Fruit fly (Drosophila melanogaster) whole organism, pupa: ENCODE measurements around the gene CG46458.

Experiments
- CG10348 ChIP-seq: fragments of 200-800 bp; sonication (Bioruptor generic); IDR thresholded peaks from 2 replicates; pipeline ENCODE4 v1.3.6; 2022; ENCODE audit warnings: missing biosample characterization, missing genetic modification characterization
- CG12605 ChIP-seq: fragments of 200-800 bp; sonication (Bioruptor generic); IDR thresholded peaks from 2 replicates; pipeline ENCODE4 v1.3.6; 2022; ENCODE audit warnings: missing biosample characterization, missing genetic modification characterization
- CG13204 ChIP-seq: fragments of 200-800 bp; sonication (Bioruptor generic); optimal IDR thresholded peaks from 2 replicates; lab custom pipeline; 2018; ENCODE audit warnings: missing biosample characterization, mild to moderate bottlenecking, missing genetic modification characterization, moderate library complexity
- CG14655 ChIP-seq: fragments of 200-800 bp; sonication (Bioruptor generic); optimal IDR thresholded peaks from 3 replicates; lab custom pipeline; 2017; ENCODE audit warnings: mild to moderate bottlenecking, missing biosample characterization, missing genetic modification reagents, missing genetic modification characterization
- CG15710 ChIP-seq: fragments of 200-800 bp; sonication (Bioruptor generic); optimal IDR thresholded peaks from 2 replicates; lab custom pipeline; 2018; ENCODE audit warnings: missing biosample characterization, mild to moderate bottlenecking, missing genetic modification characterization, moderate library complexity
- CG17806 ChIP-seq: fragments of 200-800 bp; sonication (Bioruptor generic); optimal IDR thresholded peaks from 2 replicates; lab custom pipeline; 2018; ENCODE audit warnings: missing biosample characterization, mild to moderate bottlenecking, missing genetic modification characterization, moderate library complexity
- CG32121 ChIP-seq: fragments of 200-800 bp; sonication (Bioruptor generic); IDR thresholded peaks from 2 replicates; pipeline ENCODE4 v1.3.6; 2022; ENCODE audit warnings: missing biosample characterization, missing genetic modification characterization
- CG34367 ChIP-seq: fragments of 200-800 bp; sonication (Bioruptor generic); optimal IDR thresholded peaks from 2 replicates; lab custom pipeline; 2018; ENCODE audit warnings: missing biosample characterization, mild to moderate bottlenecking, missing genetic modification characterization
- CG4496 ChIP-seq: fragments of 200-800 bp; sonication (Bioruptor generic); IDR thresholded peaks from 3 replicates; pipeline ENCODE4 v1.3.6; 2022; ENCODE audit warnings: missing biosample characterization, missing genetic modification characterization
- CG8159 ChIP-seq: fragments of 200-800 bp; sonication (Bioruptor generic); optimal IDR thresholded peaks from 3 replicates; lab custom pipeline; 2018; ENCODE audit warnings: missing biosample characterization, mild to moderate bottlenecking, missing genetic modification characterization, moderate library complexity
- CG8301 ChIP-seq: fragments of 200-800 bp; sonication (Bioruptor generic); optimal IDR thresholded peaks from 2 replicates; lab custom pipeline; 2018; ENCODE audit warnings: missing biosample characterization, mild to moderate bottlenecking, missing genetic modification characterization
- CG9948 ChIP-seq: fragments of 200-800 bp; sonication (Bioruptor generic); optimal IDR thresholded peaks from 2 replicates; lab custom pipeline; 2018; ENCODE audit warnings: missing biosample characterization, mild to moderate bottlenecking, missing genetic modification characterization, moderate library complexity
- D1 ChIP-seq: fragments of 200-800 bp; sonication (Bioruptor generic); optimal IDR thresholded peaks from 2 replicates; lab custom pipeline; 2018; ENCODE audit warnings: missing biosample characterization, mild to moderate bottlenecking, missing genetic modification characterization, moderate library complexity
- EcR ChIP-seq: fragments of 200-800 bp; sonication (Bioruptor generic); optimal IDR thresholded peaks from 3 replicates; lab custom pipeline; 2019; ENCODE audit warnings: missing biosample characterization, missing genetic modification characterization, mild to moderate bottlenecking, moderate library complexity, missing genetic modification reagents
- Ets98B ChIP-seq: fragments of 200-800 bp; sonication (Bioruptor generic); IDR thresholded peaks from 2 replicates; pipeline ENCODE4 v1.3.6; 2022; ENCODE audit warnings: missing biosample characterization, missing genetic modification characterization
- Pif1A ChIP-seq: fragments of 200-800 bp; sonication (Bioruptor generic); optimal IDR thresholded peaks from 3 replicates; lab custom pipeline; 2016; ENCODE audit warnings: missing biosample characterization, missing genetic modification characterization
- Pif1B ChIP-seq: fragments of 200-800 bp; sonication (Bioruptor generic); optimal IDR thresholded peaks from 3 replicates; lab custom pipeline; 2016; ENCODE audit warnings: missing biosample characterization, missing genetic modification characterization
- Snoo ChIP-seq: fragments of 200-800 bp; sonication (Bioruptor generic); optimal IDR thresholded peaks from 3 replicates; lab custom pipeline; 2017; ENCODE audit warnings: missing biosample characterization, mild to moderate bottlenecking, missing genetic modification characterization, inconsistent platforms
- fd96Ca ChIP-seq: fragments of 200-800 bp; sonication (Bioruptor generic); IDR thresholded peaks from 3 replicates; pipeline ENCODE4 v1.3.6; 2022; ENCODE audit warnings: missing biosample characterization, missing genetic modification characterization
- gl ChIP-seq: fragments of 200-800 bp; sonication (Bioruptor generic); optimal IDR thresholded peaks from 2 replicates; lab custom pipeline; 2018; ENCODE audit warnings: missing biosample characterization, mild to moderate bottlenecking, missing genetic modification characterization
- rn ChIP-seq: fragments of 200-800 bp; sonication (Bioruptor generic); IDR thresholded peaks from 2 replicates; pipeline ENCODE4 v1.3.6; 2022; ENCODE audit warnings: missing biosample characterization, missing genetic modification characterization

The CG46458 gene

DNA sequence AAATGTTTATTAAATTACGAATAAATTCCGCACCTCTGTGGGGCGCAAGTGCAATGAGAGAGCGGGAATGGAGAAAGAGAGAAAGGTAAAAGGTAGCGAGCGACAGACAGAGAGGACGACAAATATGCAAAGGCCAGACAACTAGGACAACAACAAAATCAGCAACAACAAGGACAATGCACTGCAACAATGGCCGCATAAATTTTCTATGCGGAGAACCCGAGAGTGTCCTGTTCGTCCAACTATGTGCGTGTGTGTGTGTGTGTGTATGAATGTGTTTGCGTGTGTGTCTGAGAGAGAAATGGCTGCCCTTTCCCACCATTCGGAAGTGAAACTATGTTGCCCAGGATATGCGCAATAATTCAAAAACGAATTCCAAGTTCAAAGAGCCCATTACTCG, 38.8 kb upstream of the CG46458 start:
- no peak for TF ChIP-seq CG4496 (GFP tag; lab: Robert Waterston, UW)
- TF ChIP-seq CG8159 (tag; lab: Kevin White, UChicago): no peak
- TF ChIP-seq CG34367 (tag; lab: Kevin White, UChicago): no peak
- TF ChIP-seq gl (tag; lab: Kevin White, UChicago): no peak
- TF ChIP-seq CG17806 (tag; lab: Kevin White, UChicago): no peak
- no peak for TF ChIP-seq CG32121

- TF ChIP-seq CG32121: no peak
- no peak for TF ChIP-seq D1 (tag; lab: Kevin White, UChicago)
- TF ChIP-seq gl (tag; lab: Kevin White, UChicago): no peak
- no peak for TF ChIP-seq CG17806 (tag; lab: Kevin White, UChicago)
- no peak for TF ChIP-seq CG8159 (tag; lab: Kevin White, UChicago)
- TF ChIP-seq Pif1B (GFP tag; lab: Kevin White, UChicago): no peak
- TF ChIP-seq CG14655 (GFP tag; lab: Kevin White, UChicago): no peak
- no peak for TF ChIP-seq Pif1A (GFP tag; lab: Kevin White, UChicago)
- TF ChIP-seq fd96Ca: no peak
- no peak for TF ChIP-seq Ets98B
These were observed 36.7 kb upstream of the CG46458 start for dm6 chr3R:6994582-6995564.

- TF ChIP-seq Pif1B (GFP tag; lab: Kevin White, UChicago) (no peak), CG8301 (no peak), gl (tag; lab: Kevin White, UChicago) (no peak), Snoo (tag; lab: Kevin White, UChicago) (no peak), rn (GFP tag; lab: Robert Waterston, UW) (no peak), CG15710 (tag; lab: Kevin White, UChicago) (no peak), CG10348 (GFP tag; lab: Robert Waterston, UW) (no peak), CG8159 (tag; lab: Kevin White, UChicago) (no peak), CG4496 (GFP tag; lab: Robert Waterston, UW) (no peak)
These were observed 33.7 kb upstream of the CG46458 start for dm6 chr3R:6991888-6992287.

- TF ChIP-seq CG32121: no peak
- no peak for TF ChIP-seq fd96Ca
- TF ChIP-seq CG10348 (GFP tag; lab: Robert Waterston, UW): no peak
- TF ChIP-seq Pif1A (GFP tag; lab: Kevin White, UChicago): no peak
These were observed 32.7 kb upstream of the CG46458 start for dm6 chr3R:6990877-6991276.

dm6 chr3R:6989417-6989816, 31.2 kb upstream of the CG46458 start:
- no peak for TF ChIP-seq Pif1A (GFP tag; lab: Kevin White, UChicago)
- no peak for TF ChIP-seq Pif1B (GFP tag; lab: Kevin White, UChicago)
- TF ChIP-seq CG13204 (GFP tag; lab: Kevin White, UChicago): no peak
- peak; percentile 59 for TF ChIP-seq CG8301
- TF ChIP-seq Snoo (tag; lab: Kevin White, UChicago): no peak
- TF ChIP-seq CG8159 (tag; lab: Kevin White, UChicago): no peak
- TF ChIP-seq CG9948 (tag; lab: Kevin White, UChicago): no peak
- TF ChIP-seq Ets98B: no peak
- peak; percentile 57 for TF ChIP-seq CG14655 (GFP tag; lab: Kevin White, UChicago)
- TF ChIP-seq EcR (GFP tag; lab: Kevin White, UChicago): no peak

DNA sequence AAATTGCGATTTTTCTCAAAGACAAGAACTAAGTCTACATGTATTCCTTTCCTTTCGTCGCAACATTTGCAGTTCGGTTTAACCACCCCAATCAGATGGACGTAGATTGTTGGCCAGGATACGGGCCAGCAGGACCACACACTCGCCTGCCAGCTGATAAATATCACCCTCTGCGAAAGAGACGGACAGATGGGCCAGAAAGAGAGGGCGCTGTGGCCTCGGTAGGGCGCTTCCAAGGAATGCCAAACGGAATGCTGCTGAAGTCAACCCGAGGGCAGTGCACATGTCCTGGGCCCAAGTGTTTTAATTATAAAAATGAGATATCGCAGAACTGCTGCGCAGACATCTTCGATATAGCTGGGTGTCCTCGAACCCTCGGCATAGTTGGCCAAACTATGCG, 25.5 kb upstream of the CG46458 start:
- no peak for TF ChIP-seq Pif1B (GFP tag; lab: Kevin White, UChicago)
- no peak for TF ChIP-seq CG10348 (GFP tag; lab: Robert Waterston, UW)
- no peak for TF ChIP-seq CG14655 (GFP tag; lab: Kevin White, UChicago)
- no peak for TF ChIP-seq D1 (tag; lab: Kevin White, UChicago)
- no peak for TF ChIP-seq CG9948 (tag; lab: Kevin White, UChicago)
- no peak for TF ChIP-seq Pif1A (GFP tag; lab: Kevin White, UChicago)
- TF ChIP-seq CG32121: no peak
- TF ChIP-seq rn (GFP tag; lab: Robert Waterston, UW): no peak
- no peak for TF ChIP-seq CG15710 (tag; lab: Kevin White, UChicago)
- TF ChIP-seq CG8159 (tag; lab: Kevin White, UChicago): no peak
- no peak for TF ChIP-seq fd96Ca
- TF ChIP-seq CG17806 (tag; lab: Kevin White, UChicago): no peak
- no peak for TF ChIP-seq EcR (GFP tag; lab: Kevin White, UChicago)
- TF ChIP-seq CG4496 (GFP tag; lab: Robert Waterston, UW): no peak
- TF ChIP-seq Ets98B: no peak

dm6 chr3R:6978351-6978750, 20.2 kb upstream of the CG46458 start:
- TF ChIP-seq CG10348 (GFP tag; lab: Robert Waterston, UW) (no peak), Pif1B (GFP tag; lab: Kevin White, UChicago) (no peak), CG32121 (no peak), CG13204 (GFP tag; lab: Kevin White, UChicago) (no peak), CG9948 (tag; lab: Kevin White, UChicago) (no peak), EcR (GFP tag; lab: Kevin White, UChicago) (no peak), CG12605 (GFP tag; lab: Robert Waterston, UW) (no peak), D1 (tag; lab: Kevin White, UChicago) (no peak), CG17806 (tag; lab: Kevin White, UChicago) (no peak), CG8159 (tag; lab: Kevin White, UChicago) (no peak), rn (GFP tag; lab: Robert Waterston, UW) (no peak), CG34367 (tag; lab: Kevin White, UChicago) (no peak), Snoo (tag; lab: Kevin White, UChicago) (no peak), gl (tag; lab: Kevin White, UChicago) (no peak)
